Worm (Caenorhabditis elegans) whole organism, L3 larva: ENCODE results near the gene C08F1.11.

ENCODE experiments used
- ZK546.5 ChIP-seq: sonication (generic microtip); optimal IDR thresholded peaks from 2 replicates; lab custom pipeline; 2017; ENCODE audit warnings: missing biosample characterization, missing genetic modification characterization
- elt-2 ChIP-seq: sonication (generic microtip); optimal IDR thresholded peaks from 2 replicates; lab custom pipeline; 2016; ENCODE audit warnings: missing genetic modification reagents, mild to moderate bottlenecking, missing genetic modification characterization, missing compliant biosample characterization
- fkh-10 ChIP-seq: sonication (generic microtip); optimal IDR thresholded peaks from 2 replicates; lab custom pipeline; 2017; ENCODE audit warnings: missing biosample characterization, missing genetic modification reagents, missing genetic modification characterization
- jun-1 ChIP-seq: fragments of 150-350 bp; optimal IDR thresholded peaks from 2 replicates; lab custom pipeline; 2014; ENCODE audit warnings: missing biosample characterization, missing genetic modification reagents, missing genetic modification characterization
- nfya-1 ChIP-seq: sonication (generic microtip); optimal IDR thresholded peaks from 2 replicates; lab custom pipeline; 2017; ENCODE audit warnings: missing genetic modification characterization, mild to moderate bottlenecking, missing compliant biosample characterization, antibody characterized with exemption, moderate library complexity; ENCODE audit not compliant: insufficient read depth
- nhr-12 ChIP-seq: fragments of 150-350 bp; optimal IDR thresholded peaks from 2 replicates; lab custom pipeline; 2014; ENCODE audit warnings: missing biosample characterization, missing genetic modification characterization
- nhr-28 ChIP-seq: fragments of 150-350 bp; optimal IDR thresholded peaks from 2 replicates; lab custom pipeline; 2014; ENCODE audit warnings: missing biosample characterization, missing genetic modification characterization
- nhr-77 ChIP-seq: fragments of 150-350 bp; optimal IDR thresholded peaks from 2 replicates; lab custom pipeline; 2014; ENCODE audit warnings: missing biosample characterization, missing genetic modification characterization
- pqm-1 ChIP-seq: fragments of 150-350 bp; optimal IDR thresholded peaks from 2 replicates; lab custom pipeline; 2017; ENCODE audit warnings: missing biosample characterization, missing genetic modification characterization, inconsistent platforms

DNA sequence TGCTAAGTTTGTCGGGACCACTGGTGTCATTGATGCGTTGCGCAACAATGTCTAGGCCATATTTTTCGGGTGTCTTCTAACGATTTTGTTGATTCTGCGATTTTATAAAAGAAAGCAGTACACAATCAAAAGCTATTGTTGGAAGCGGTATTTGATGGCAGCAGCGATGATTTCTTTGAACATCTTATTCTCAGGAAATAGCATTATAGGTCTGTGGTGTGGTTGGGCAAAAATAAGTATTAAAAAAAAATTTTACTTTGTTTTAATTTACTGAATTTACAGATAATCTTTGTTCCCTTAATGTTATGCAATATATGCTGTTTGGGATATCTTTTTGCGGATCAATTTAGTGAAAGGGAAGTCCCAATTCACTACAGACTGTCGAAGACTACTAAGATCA is 27.7 kb downstream of the C08F1.11 start, which contains the start of gene F36H5.10:
- no peak for TF ChIP-seq ZK546.5
- no peak for TF ChIP-seq nhr-12 (tag; lab: Kevin White, UChicago)
- no peak for TF ChIP-seq elt-2 (tag; lab: Kevin White, UChicago)
- no peak for TF ChIP-seq nhr-28 (tag; lab: Kevin White, UChicago)
- no peak for TF ChIP-seq jun-1 (tag; lab: Kevin White, UChicago)
- TF ChIP-seq nfya-1 (tag; lab: Kevin White, UChicago), result no peak
- TF ChIP-seq nhr-77, result no peak
- no peak for TF ChIP-seq fkh-10 (GFP tag; lab: Kevin White, UChicago)
- no peak for TF ChIP-seq pqm-1 (tag; lab: Kevin White, UChicago)
